Fruit fly (Drosophila melanogaster): ENCODE results near the gene CG32720.

- TF ChIP-seq insv (optimal IDR thresholded peaks at IDR 0.05) (no peak), h (optimal IDR thresholded peaks at IDR 0.05) (no peak), Myc (optimal IDR thresholded peaks at IDR 0.05) (no peak)
Measured at dm6 chrX:7560720-7561119, 24.0 kb upstream of the CG32720 start.

Data from Kc167 (cell line).